Worm (Caenorhabditis elegans): Measurements from ENCODE around the gene ceh-74.

- TF ChIP-seq zag-1 (tag; optimal IDR thresholded peaks at IDR 0.05): no peak
- TF ChIP-seq nhr-28 (tag; optimal IDR thresholded peaks at IDR 0.05): no peak
- TF ChIP-seq unc-39 (tag; optimal IDR thresholded peaks at IDR 0.05): no peak
- TF ChIP-seq skn-1 (tag; optimal IDR thresholded peaks at IDR 0.05): no peak
- no peak for TF ChIP-seq nhr-77 (tag; optimal IDR thresholded peaks at IDR 0.05)
- TF ChIP-seq elt-1 (tag; optimal IDR thresholded peaks at IDR 0.05): no peak
Observed at ce11 chrV:14223141-14223540, 45.3 kb downstream of the ceh-74 start.

All from whole organism, L3 larva.